Fruit fly (Drosophila melanogaster): ENCODE measurements around the gene CG13887.

The CG13887 gene

DNA sequence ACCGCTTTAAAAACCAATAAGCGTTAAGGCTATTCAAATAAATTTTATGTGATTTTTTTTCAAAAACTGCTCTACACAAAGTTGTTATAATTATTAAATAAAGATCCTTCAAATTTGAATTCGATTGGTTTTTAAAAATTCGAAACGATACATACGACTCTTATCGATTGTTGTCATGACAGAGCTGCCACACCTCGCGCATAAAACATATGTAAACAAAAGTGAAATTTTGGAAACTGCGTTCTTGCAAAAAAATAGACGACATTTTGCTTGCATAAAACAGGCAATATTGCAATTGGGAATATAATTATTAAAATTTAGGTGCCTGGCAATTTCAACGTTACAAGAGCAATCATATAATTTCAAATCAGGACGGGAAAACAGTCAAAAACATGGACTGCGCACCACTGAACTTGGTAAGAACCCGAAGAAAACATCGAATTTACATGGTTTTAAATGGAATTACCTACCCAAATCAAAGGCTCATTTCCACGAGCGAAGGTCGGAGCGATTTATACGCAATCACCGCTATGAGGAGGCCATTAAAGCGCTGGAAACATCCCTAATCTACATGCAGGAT lies 2.1 kb upstream of the CG13887 start, which contains the start of gene CG42554 (continued):
- TF ChIP-seq ato (GFP tag; IDR thresholded peaks at IDR 0.05; ENCODE audit: partially characterized antibody) (0 out of 2 replicates have a peak, but pooled peaks have one; percentile 22), Sry-β (GFP tag; optimal IDR thresholded peaks at IDR 0.05) (no peak), CG17912 (GFP tag; optimal IDR thresholded peaks at IDR 0.05) (no peak), Hr3 (GFP tag; optimal IDR thresholded peaks at IDR 0.05) (no peak), gt (GFP tag; IDR thresholded peaks at IDR 0.05) (no peak), pzg (GFP tag; optimal IDR thresholded peaks at IDR 0.05) (peak; percentile 44), phol (tag; optimal IDR thresholded peaks at IDR 0.05) (peak; percentile 8), crp (GFP tag; optimal IDR thresholded peaks at IDR 0.05) (peak in 1 of 2 experiments; percentile 77), Bgb (GFP tag; IDR thresholded peaks at IDR 0.05; ENCODE audit: partially characterized antibody) (peak; percentile 58; the same call in 1 of the 2 replicates), ac (GFP tag; optimal IDR thresholded peaks at IDR 0.05) (no peak), inv (GFP tag; IDR thresholded peaks at IDR 0.05; ENCODE audit: partially characterized antibody) (0 out of 2 replicates have a peak, but pooled peaks have one; percentile 15), CG17361 (GFP tag; IDR thresholded peaks at IDR 0.05) (no peak), CG10267 (tag; optimal IDR thresholded peaks at IDR 0.05) (peak; percentile 38), Lpt (GFP tag; optimal IDR thresholded peaks at IDR 0.05) (no peak), CkIIα-i1 (GFP tag; IDR thresholded peaks at IDR 0.05) (no peak), CG1603 (tag; optimal IDR thresholded peaks at IDR 0.05) (peak; percentile 20), Sry-δ (GFP tag; optimal IDR thresholded peaks at IDR 0.05) (peak; percentile 37), HLH3B (GFP tag; IDR thresholded peaks at IDR 0.05) (no peak), bbx (GFP tag; IDR thresholded peaks at IDR 0.05; ENCODE audit: partially characterized antibody) (peak; percentile 26; the same call in 1 of the 2 replicates), stwl (tag; optimal IDR thresholded peaks at IDR 0.05) (peak; percentile 32), CG6791 (GFP tag; IDR thresholded peaks at IDR 0.05; ENCODE audit: partially characterized antibody) (peak; percentile 33; the same call in 1 of the 3 replicates), CG1602 (GFP tag; optimal IDR thresholded peaks at IDR 0.05) (no peak), Ssrp (tag; optimal IDR thresholded peaks at IDR 0.05) (no peak), ind (GFP tag; optimal IDR thresholded peaks at IDR 0.05) (no peak), unc-4 (GFP tag; IDR thresholded peaks at IDR 0.05; ENCODE audit: partially characterized antibody) (peak; percentile 68), CG2116 (GFP tag; optimal IDR thresholded peaks at IDR 0.05) (peak; percentile 61), eyg (GFP tag; optimal IDR thresholded peaks at IDR 0.05) (no peak), CG3281 (GFP tag; optimal IDR thresholded peaks at IDR 0.05) (no peak), CG13424 (tag; optimal IDR thresholded peaks at IDR 0.05) (no peak), MBD-R2 (GFP tag; IDR thresholded peaks at IDR 0.05) (peak; percentile 64; the same call in 1 of the 2 replicates), tll (GFP tag; optimal IDR thresholded peaks at IDR 0.05) (no peak), BEAF-32 (GFP tag; optimal IDR thresholded peaks at IDR 0.05) (peak; percentile 64), MESR4 (GFP tag; optimal IDR thresholded peaks at IDR 0.05) (peak; percentile 45), CG7372 (GFP tag; IDR thresholded peaks at IDR 0.05) (no peak), CG16813 (GFP tag; IDR thresholded peaks at IDR 0.05; ENCODE audit: partially characterized antibody) (peak; percentile 51; the same call in 2 of the 3 replicates), bsh (GFP tag; optimal IDR thresholded peaks at IDR 0.05) (no peak), CG4424 (GFP tag; optimal IDR thresholded peaks at IDR 0.05) (no peak), CG6254 (GFP tag; optimal IDR thresholded peaks at IDR 0.05) (no peak), twi (tag; optimal IDR thresholded peaks at IDR 0.05) (peak; percentile 10), Scr (GFP tag; IDR thresholded peaks at IDR 0.05; ENCODE audit: partially characterized antibody) (peak; percentile 62), CG10979 (tag; optimal IDR thresholded peaks at IDR 0.05) (no peak), Rfx (GFP tag; IDR thresholded peaks at IDR 0.05) (no peak), salm (tag; optimal IDR thresholded peaks at IDR 0.05) (no peak), oc (tag; optimal IDR thresholded peaks at IDR 0.05) (no peak), CG32772 (GFP tag; IDR thresholded peaks at IDR 0.05) (no peak), Dll (GFP tag; IDR thresholded peaks at IDR 0.05; ENCODE audit: partially characterized antibody) (peak; percentile 67), ci (GFP tag; IDR thresholded peaks at IDR 0.05) (no peak), Hand (GFP tag; optimal IDR thresholded peaks at IDR 0.05) (no peak)
